Worm (Caenorhabditis elegans) whole organism, L3 larva: ENCODE measurements around the gene fbxa-209.

Source experiments
- ama-1 ChIP-seq: fragments of 150-350 bp; optimal IDR thresholded peaks from 2 replicates; lab custom pipeline; 2018
- elt-1 ChIP-seq: fragments of 150-350 bp; optimal IDR thresholded peaks from 2 replicates; lab custom pipeline; 2014; ENCODE audit warnings: missing biosample characterization, missing genetic modification characterization
- elt-3 ChIP-seq, 3 experiments: fragments of 150-350 bp in 1 of 3; sonication (generic microtip) in 2 of 3; optimal IDR thresholded peaks; 2 replicates in 2 of 3; 4 replicates in 1 of 3; lab custom pipeline; 2014 to 2017; ENCODE audit warnings: missing biosample characterization in 3 of 3, missing genetic modification characterization in 3 of 3
- lin-39 ChIP-seq: fragments of 150-350 bp; optimal IDR thresholded peaks from 2 replicates; lab custom pipeline; 2018; ENCODE audit warnings: missing biosample characterization, missing genetic modification reagents, missing genetic modification characterization
- nhr-11 ChIP-seq: fragments of 150-350 bp; optimal IDR thresholded peaks from 2 replicates; lab custom pipeline; 2014; ENCODE audit warnings: missing biosample characterization, missing genetic modification characterization
- zag-1 ChIP-seq: fragments of 150-350 bp; optimal IDR thresholded peaks from 2 replicates; lab custom pipeline; 2014; ENCODE audit warnings: missing biosample characterization, missing genetic modification characterization

DNA sequence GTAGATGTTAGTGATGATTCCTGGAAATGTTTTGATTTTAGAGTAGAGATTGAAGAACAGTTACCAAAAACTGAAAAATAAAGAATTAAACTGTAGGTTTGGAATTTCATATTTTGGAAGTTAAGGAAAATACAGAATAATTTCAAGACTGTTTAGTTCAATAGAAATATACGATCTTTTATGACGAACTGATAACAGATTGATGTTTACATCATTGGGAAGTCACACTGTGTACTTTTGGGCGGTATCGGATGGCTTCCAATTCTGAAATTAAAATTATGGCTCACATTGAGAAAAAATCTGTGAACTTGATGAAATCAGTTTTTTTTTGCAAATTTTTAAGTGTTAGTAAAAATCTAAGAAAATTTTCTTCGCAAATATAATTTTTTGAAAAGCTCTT lies 5.6 kb upstream of the fbxa-209 start, which contains the start of gene T26H5.8:
- TF ChIP-seq lin-39 (tag; lab: Kevin White, UChicago): no peak
- TF ChIP-seq ama-1 (lab: Kevin White, UChicago): no peak
- TF ChIP-seq elt-3 (tag; optimal IDR thresholded peaks at IDR 0.05; lab: Kevin White, UChicago): no peak
- TF ChIP-seq elt-1 (tag; lab: Kevin White, UChicago): no peak
- TF ChIP-seq zag-1 (tag; lab: Kevin White, UChicago): no peak
- TF ChIP-seq nhr-11 (tag; lab: Kevin White, UChicago): no peak
